Worm (Caenorhabditis elegans): ENCODE results near the gene Y7A5A.20.
A peak's percentile ranks its signal among the peaks of the same experiment; 100 is the strongest.

The Y7A5A.20 gene

ce11 chrX:15869589-15869988, 41.4 kb downstream of the Y7A5A.20 start:
- no peak for TF ChIP-seq elt-3 (tag; optimal IDR thresholded peaks at IDR 0.05)
- peak; percentile 50 for TF ChIP-seq unc-55 (GFP tag; optimal IDR thresholded peaks at IDR 0.05)
- TF ChIP-seq alr-1 (tag; optimal IDR thresholded peaks at IDR 0.05), result no peak
- TF ChIP-seq nhr-25 (tag; optimal IDR thresholded peaks at IDR 0.05), result no peak
- TF ChIP-seq nhr-23 (tag; optimal IDR thresholded peaks at IDR 0.05), result no peak

ce11 chrX:15876936-15877335, 48.8 kb downstream of the Y7A5A.20 start:
- TF ChIP-seq unc-55 (GFP tag; optimal IDR thresholded peaks at IDR 0.05) (peak; percentile 23), snpc-4 (tag; optimal IDR thresholded peaks at IDR 0.05) (no peak)

- TF ChIP-seq egl-27 (tag; optimal IDR thresholded peaks at IDR 0.05), result no peak
- TF ChIP-seq F13H6.1 (tag; optimal IDR thresholded peaks at IDR 0.05), result peak; percentile 26
- peak; percentile 2 for TF ChIP-seq sma-9 (GFP tag; optimal IDR thresholded peaks at IDR 0.05)
- TF ChIP-seq sma-9 (tag; optimal IDR thresholded peaks at IDR 0.05), result no peak
- TF ChIP-seq ztf-4 (tag; optimal IDR thresholded peaks at IDR 0.05), result no peak
- TF ChIP-seq unc-62 (GFP tag; optimal IDR thresholded peaks at IDR 0.05), result no peak
- no peak for TF ChIP-seq aly-2 (tag; optimal IDR thresholded peaks at IDR 0.05)
- no peak for TF ChIP-seq mab-5 (tag; optimal IDR thresholded peaks at IDR 0.05)
These were observed 50.6 kb downstream of the Y7A5A.20 start, which contains the start of gene gmeb-2 for ce11 chrX:15878785-15879184. TSS of gene gmeb-2 (plus strand) at chrX:15879085.

Measured in whole organism, L2 larva.